Fruit fly (Drosophila melanogaster): ENCODE measurements around the gene CG9698.

The CG9698 gene

DNA sequence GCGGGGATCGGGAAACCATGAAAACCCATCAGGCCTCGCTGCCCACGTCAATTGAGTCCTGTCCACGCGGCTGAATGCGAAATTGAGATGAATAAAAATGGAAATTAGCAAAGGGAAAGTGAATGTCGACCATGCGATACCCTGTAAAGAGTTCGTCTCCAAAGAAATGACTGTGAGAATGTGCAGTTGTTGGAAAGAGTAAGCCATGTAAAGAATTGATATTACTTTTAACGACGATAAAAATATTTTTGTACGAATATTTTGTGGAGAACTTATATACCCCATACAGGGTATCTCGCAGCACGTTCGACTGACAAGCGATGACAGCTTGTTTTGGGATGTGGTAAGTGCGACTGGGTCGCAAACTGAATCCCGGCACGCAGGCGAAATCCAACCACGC, 13.4 kb upstream of the CG9698 start (continued):
- TF ChIP-seq Sox102F (GFP tag; optimal IDR thresholded peaks at IDR 0.05) (peak; percentile 54), CG8944 (GFP tag; optimal IDR thresholded peaks at IDR 0.05) (peak; percentile 17), dysf (GFP tag; IDR thresholded peaks at IDR 0.05) (peak; percentile 57; the same call in 2 of the 3 replicates), CG30403 (GFP tag; optimal IDR thresholded peaks at IDR 0.05) (peak; percentile 44), CG6689 (GFP tag; IDR thresholded peaks at IDR 0.05) (peak; percentile 38; the same call in 1 of the 2 replicates), az2 (GFP tag; optimal IDR thresholded peaks at IDR 0.05) (peak; percentile 37), CG4820 (GFP tag; optimal IDR thresholded peaks at IDR 0.05) (peak; percentile 33), ind (GFP tag; optimal IDR thresholded peaks at IDR 0.05) (peak; percentile 3), Neu2 (GFP tag; optimal IDR thresholded peaks at IDR 0.05; ENCODE audit: borderline replicate concordance) (peak; percentile 12), lmd (GFP tag; IDR thresholded peaks at IDR 0.05) (peak; percentile 43; the same call in 1 of the 2 replicates), CG16813 (GFP tag; IDR thresholded peaks at IDR 0.05; ENCODE audit: partially characterized antibody) (no peak), CG31441 (GFP tag; IDR thresholded peaks at IDR 0.05) (no peak), vvl (GFP tag; IDR thresholded peaks at IDR 0.05) (peak; percentile 65), CG10959 (GFP tag; IDR thresholded peaks at IDR 0.05) (peak; percentile 39; the same call in 1 of the 2 replicates), jing (GFP tag; optimal IDR thresholded peaks at IDR 0.05) (peak; percentile 21), Stat92E (GFP tag; optimal IDR thresholded peaks at IDR 0.05) (no peak), gem (tag; optimal IDR thresholded peaks at IDR 0.05) (peak; percentile 59), Sin3A (optimal IDR thresholded peaks at IDR 0.05) (no peak), Dip3 (GFP tag; optimal IDR thresholded peaks at IDR 0.05) (peak; percentile 7), CG13123 (GFP tag; optimal IDR thresholded peaks at IDR 0.05) (no peak), tgo (GFP tag; IDR thresholded peaks at IDR 0.05) (peak; percentile 36; the same call in 1 of the 3 replicates), CG7556 (GFP tag; optimal IDR thresholded peaks at IDR 0.05) (no peak), CG17802 (tag; optimal IDR thresholded peaks at IDR 0.05) (no peak), CG7271 (tag; optimal IDR thresholded peaks at IDR 0.05) (peak; percentile 31), CG16815 (GFP tag; optimal IDR thresholded peaks at IDR 0.05) (peak; percentile 4), zen (tag; optimal IDR thresholded peaks at IDR 0.05) (peak; percentile 77), sob (GFP tag; IDR thresholded peaks at IDR 0.05) (peak; percentile 65; the same call in 1 of the 2 replicates), CG31224 (GFP tag; IDR thresholded peaks at IDR 0.05) (0 out of 2 replicates have a peak, but pooled peaks have one; percentile 24), D19B (GFP tag; optimal IDR thresholded peaks at IDR 0.05) (peak; percentile 65), CG11696 (GFP tag; IDR thresholded peaks at IDR 0.05) (0 out of 2 replicates have a peak, but pooled peaks have one; percentile 26), CG9215 (GFP tag; IDR thresholded peaks at IDR 0.05) (peak; percentile 12; the same call in 1 of the 2 replicates), otp (GFP tag; IDR thresholded peaks at IDR 0.05) (no peak), CG18599 (GFP tag; optimal IDR thresholded peaks at IDR 0.05) (peak; percentile 8), CG15073 (GFP tag; optimal IDR thresholded peaks at IDR 0.05) (no peak), CG11093 (GFP tag; IDR thresholded peaks at IDR 0.05) (0 out of 3 replicates have a peak, but pooled peaks have one; percentile 20), CG12236 (GFP tag; optimal IDR thresholded peaks at IDR 0.05) (peak; percentile 16), sens-2 (GFP tag; IDR thresholded peaks at IDR 0.05) (no peak), da (GFP tag; optimal IDR thresholded peaks at IDR 0.05) (no peak), ssp (GFP tag; IDR thresholded peaks at IDR 0.05) (0 out of 2 replicates have a peak, but pooled peaks have one; percentile 26), luna (GFP tag; optimal IDR thresholded peaks at IDR 0.05) (no peak), abd-A (tag; optimal IDR thresholded peaks at IDR 0.05) (no peak), Doc2 (GFP tag; IDR thresholded peaks at IDR 0.05) (no peak), Oli (tag; optimal IDR thresholded peaks at IDR 0.05) (peak; percentile 30), ato (GFP tag; IDR thresholded peaks at IDR 0.05; ENCODE audit: partially characterized antibody) (no peak), CG17186 (GFP tag; optimal IDR thresholded peaks at IDR 0.05) (no peak), gfzf (GFP tag; optimal IDR thresholded peaks at IDR 0.05) (no peak), cwo (GFP tag; optimal IDR thresholded peaks at IDR 0.05) (no peak), Hmr (GFP tag; optimal IDR thresholded peaks at IDR 0.05) (peak; percentile 8), CG10147 (GFP tag; optimal IDR thresholded peaks at IDR 0.05) (no peak), Elba2 (GFP tag; optimal IDR thresholded peaks at IDR 0.05) (no peak), Rx (GFP tag; IDR thresholded peaks at IDR 0.05) (peak; percentile 45)

All from whole organism, embryonic.